Worm (Caenorhabditis elegans) whole organism, early embryonic: ENCODE measurements around the gene hex-1.

ENCODE experiments used
- ets-7 ChIP-seq: sonication (generic microtip); optimal IDR thresholded peaks from 2 replicates; lab custom pipeline; 2016; ENCODE audit warnings: missing genotype, missing genetic modification characterization, missing compliant biosample characterization
- tra-4 ChIP-seq: sonication (generic microtip); optimal IDR thresholded peaks from 2 replicates; lab custom pipeline; 2017; ENCODE audit warnings: missing genetic modification characterization, missing compliant biosample characterization

- TF ChIP-seq tra-4 (tag; lab: Kevin White, UChicago) (no peak), ets-7 (tag; lab: Kevin White, UChicago) (no peak)
Observed at ce11 chrX:2176361-2176880, 44.5 kb upstream of the hex-1 start, which contains the start of gene F48B9.8.
